Fruit fly (Drosophila melanogaster) whole organism, embryonic: ENCODE measurements around the gene NKCC.

Source experiments
- Atf3 ChIP-seq: fragments of 200-800 bp; sonication (Bioruptor generic); optimal IDR thresholded peaks from 3 replicates; lab custom pipeline; 2016; ENCODE audit warnings: missing biosample characterization, missing genetic modification characterization
- Atf6 ChIP-seq: fragments of 200-800 bp; sonication (Bioruptor generic); IDR thresholded peaks from 2 replicates; pipeline ENCODE4 v1.3.6; 2022; ENCODE audit warnings: missing biosample characterization, missing genetic modification characterization
- CG1024 ChIP-seq: fragments of 200-800 bp; sonication (Bioruptor generic); IDR thresholded peaks from 2 replicates; pipeline ENCODE4 v1.3.6; 2022; ENCODE audit warnings: missing biosample characterization, missing genetic modification characterization
- CG10274 ChIP-seq: fragments of 200-800 bp; sonication (Bioruptor generic); optimal IDR thresholded peaks from 3 replicates; lab custom pipeline; 2017; ENCODE audit warnings: missing biosample characterization, mild to moderate bottlenecking, missing genetic modification characterization
- CG10654 ChIP-seq: fragments of 200-800 bp; sonication (Bioruptor generic); optimal IDR thresholded peaks from 2 replicates; lab custom pipeline; 2016; ENCODE audit warnings: missing biosample characterization, missing genetic modification characterization
- CG10959 ChIP-seq: fragments of 200-800 bp; sonication (Bioruptor generic); IDR thresholded peaks from 2 replicates; pipeline ENCODE4 v1.3.6; 2022; ENCODE audit warnings: missing biosample characterization, missing genetic modification characterization
- CG11456 ChIP-seq: fragments of 200-800 bp; sonication (Bioruptor generic); IDR thresholded peaks from 3 replicates; pipeline ENCODE4 v1.3.6; 2022; ENCODE audit warnings: missing biosample characterization, missing genetic modification characterization
- CG12659 ChIP-seq: fragments of 200-800 bp; sonication (Bioruptor generic); optimal IDR thresholded peaks from 3 replicates; lab custom pipeline; 2017; ENCODE audit warnings: mild to moderate bottlenecking, missing biosample characterization, missing genetic modification reagents, missing genetic modification characterization
- CG12769 ChIP-seq: fragments of 200-800 bp; sonication (Bioruptor generic); optimal IDR thresholded peaks from 2 replicates; lab custom pipeline; 2019; ENCODE audit warnings: missing biosample characterization, mild to moderate bottlenecking, missing genetic modification characterization, moderate library complexity
- CG13123 ChIP-seq: fragments of 200-800 bp; sonication (Bioruptor generic); optimal IDR thresholded peaks from 2 replicates; lab custom pipeline; 2016; ENCODE audit warnings: missing biosample characterization, missing genetic modification characterization
- CG13424 ChIP-seq: fragments of 200-800 bp; sonication (Bioruptor generic); optimal IDR thresholded peaks from 2 replicates; lab custom pipeline; 2019; ENCODE audit warnings: missing biosample characterization, mild to moderate bottlenecking, missing genetic modification characterization, moderate library complexity
- CG14965 ChIP-seq: fragments of 200-800 bp; sonication (Bioruptor generic); optimal IDR thresholded peaks from 2 replicates; lab custom pipeline; 2016; ENCODE audit warnings: missing biosample characterization, missing genetic modification characterization, borderline replicate concordance
- CG15269 ChIP-seq: fragments of 200-800 bp; sonication (Bioruptor generic); optimal IDR thresholded peaks from 2 replicates; lab custom pipeline; 2018; ENCODE audit warnings: missing biosample characterization, mild to moderate bottlenecking, missing genetic modification characterization, moderate library complexity
- CG18764 ChIP-seq: fragments of 200-800 bp; sonication (Bioruptor generic); optimal IDR thresholded peaks from 3 replicates; lab custom pipeline; 2016; ENCODE audit warnings: missing biosample characterization, missing genetic modification characterization
- CG2116 ChIP-seq: fragments of 200-800 bp; sonication (Bioruptor generic); optimal IDR thresholded peaks from 3 replicates; lab custom pipeline; 2018; ENCODE audit warnings: missing biosample characterization, mild to moderate bottlenecking, missing genetic modification characterization
- CG2202 ChIP-seq: fragments of 200-800 bp; sonication (Bioruptor generic); optimal IDR thresholded peaks from 2 replicates; lab custom pipeline; 2018; ENCODE audit warnings: missing biosample characterization, mild to moderate bottlenecking, missing genetic modification characterization
- CG2712 ChIP-seq: fragments of 200-800 bp; optimal IDR thresholded peaks from 3 replicates; lab custom pipeline; 2019; ENCODE audit warnings: missing biosample characterization, mild to moderate bottlenecking, missing genetic modification characterization, moderate library complexity
- CG30020 ChIP-seq: fragments of 200-800 bp; optimal IDR thresholded peaks from 2 replicates; lab custom pipeline; 2019; ENCODE audit warnings: missing biosample characterization, mild to moderate bottlenecking, missing genetic modification characterization, moderate library complexity
- CG34376 ChIP-seq: fragments of 200-800 bp; sonication (Bioruptor generic); optimal IDR thresholded peaks from 2 replicates; lab custom pipeline; 2018; ENCODE audit warnings: missing biosample characterization, mild to moderate bottlenecking, missing genetic modification characterization
- CG3847 ChIP-seq: fragments of 200-800 bp; sonication (Bioruptor generic); IDR thresholded peaks from 2 replicates; pipeline ENCODE4 v1.3.6; 2022; ENCODE audit warnings: missing biosample characterization, missing genetic modification characterization
- CG4360 ChIP-seq: fragments of 200-800 bp; sonication (Bioruptor generic); IDR thresholded peaks from 2 replicates; pipeline ENCODE4 v1.3.6; 2022; ENCODE audit warnings: missing biosample characterization, missing genetic modification characterization
- CG7271 ChIP-seq: fragments of 200-800 bp; sonication (Bioruptor generic); optimal IDR thresholded peaks from 2 replicates; lab custom pipeline; 2018; ENCODE audit warnings: missing biosample characterization, mild to moderate bottlenecking, missing genetic modification characterization, moderate library complexity
- CG8290 ChIP-seq, 3 experiments: fragments of 200-800 bp; sonication (Bioruptor generic); optimal IDR thresholded peaks; 2 replicates each; lab custom pipeline; 2016 to 2019; ENCODE audit warnings: missing biosample characterization in 3 of 3, missing genetic modification characterization in 3 of 3, mild to moderate bottlenecking in 2 of 3, moderate library complexity in 1 of 3
- CG8765 ChIP-seq: fragments of 200-800 bp; sonication (Bioruptor generic); IDR thresholded peaks from 2 replicates; pipeline ENCODE4 v1.3.6; 2022; ENCODE audit warnings: missing biosample characterization, missing genetic modification characterization
- CG8924 ChIP-seq: fragments of 200-800 bp; optimal IDR thresholded peaks from 3 replicates; lab custom pipeline; 2019; ENCODE audit warnings: missing biosample characterization, mild to moderate bottlenecking, missing genetic modification characterization, moderate library complexity
- CG9797 ChIP-seq: fragments of 200-800 bp; sonication (Bioruptor generic); optimal IDR thresholded peaks from 3 replicates; lab custom pipeline; 2018; ENCODE audit warnings: missing biosample characterization, mild to moderate bottlenecking, missing genetic modification characterization
- E2f2 ChIP-seq: fragments of 200-800 bp; sonication (Bioruptor generic); IDR thresholded peaks from 2 replicates; pipeline ENCODE4 v1.3.6; 2022; ENCODE audit warnings: missing biosample characterization, missing genetic modification characterization
- Ets97D ChIP-seq: fragments of 200-800 bp; sonication (Bioruptor generic); optimal IDR thresholded peaks from 3 replicates; lab custom pipeline; 2016; ENCODE audit warnings: missing biosample characterization, missing genetic modification characterization
- HmgZ ChIP-seq: fragments of 200-800 bp; sonication (Bioruptor generic); optimal IDR thresholded peaks from 2 replicates; lab custom pipeline; 2018; ENCODE audit warnings: missing biosample characterization, mild to moderate bottlenecking, missing genetic modification characterization
- Hr39 ChIP-seq: fragments of >200 bp; optimal IDR thresholded peaks from 2 replicates; lab custom pipeline; 2017
- MTF-1 ChIP-seq: fragments of 200-800 bp; sonication (Bioruptor generic); optimal IDR thresholded peaks from 2 replicates; lab custom pipeline; 2018; ENCODE audit warnings: missing biosample characterization, mild to moderate bottlenecking, missing genetic modification characterization, borderline replicate concordance
- Mrtf ChIP-seq: fragments of 200-800 bp; sonication (Bioruptor generic); IDR thresholded peaks from 3 replicates; pipeline ENCODE4 v1.3.6; 2022; ENCODE audit warnings: missing biosample characterization, missing genetic modification characterization
- NK7.1 ChIP-seq: fragments of 200-800 bp; sonication (Bioruptor generic); optimal IDR thresholded peaks from 3 replicates; lab custom pipeline; 2016; ENCODE audit warnings: missing biosample characterization, missing genetic modification characterization
- Ptx1 ChIP-seq: fragments of 200-800 bp; sonication (Bioruptor generic); IDR thresholded peaks from 2 replicates; pipeline ENCODE4 v1.3.6; 2022; ENCODE audit warnings: missing biosample characterization, missing genetic modification characterization
- ara ChIP-seq: fragments of 200-800 bp; sonication (Bioruptor generic); IDR thresholded peaks from 2 replicates; pipeline ENCODE4 v1.3.6; 2022; ENCODE audit warnings: missing biosample characterization, missing genetic modification characterization
- az2 ChIP-seq: fragments of 200-800 bp; sonication (Bioruptor generic); optimal IDR thresholded peaks from 3 replicates; lab custom pipeline; 2016; ENCODE audit warnings: missing biosample characterization, missing genetic modification characterization
- bbx ChIP-seq: fragments of 200-800 bp; sonication (Bioruptor generic); IDR thresholded peaks from 2 replicates; pipeline ENCODE4 v1.3.6; 2022; ENCODE audit warnings: missing biosample characterization, missing genetic modification characterization; ENCODE audit not compliant: partially characterized antibody
- cato ChIP-seq: fragments of 200-800 bp; sonication (Bioruptor generic); optimal IDR thresholded peaks from 2 replicates; lab custom pipeline; 2016; ENCODE audit warnings: missing biosample characterization, missing genetic modification characterization, borderline replicate concordance
- croc ChIP-seq: fragments of 200-800 bp; sonication (Bioruptor generic); conservative IDR thresholded peaks from 3 replicates; pipeline ENCODE4 v1.3.6; 2022; ENCODE audit warnings: missing biosample characterization, missing genetic modification characterization
- crol ChIP-seq: fragments of 200-800 bp; sonication (Bioruptor generic); IDR thresholded peaks from 2 replicates; pipeline ENCODE4 v1.3.6; 2022; ENCODE audit warnings: missing biosample characterization, missing genetic modification characterization
- da ChIP-seq: fragments of 200-800 bp; sonication (Bioruptor generic); optimal IDR thresholded peaks from 2 replicates; lab custom pipeline; 2016; ENCODE audit warnings: missing biosample characterization, missing genetic modification characterization
- eve ChIP-seq, 2 experiments: fragments of >200 bp; optimal IDR thresholded peaks; 2 replicates each; lab custom pipeline; 2017; ENCODE audit warnings: missing biosample characterization in 2 of 2, missing genetic modification characterization in 2 of 2
- ewg ChIP-seq: fragments of 200-800 bp; sonication (Bioruptor generic); optimal IDR thresholded peaks from 3 replicates; lab custom pipeline; 2017; ENCODE audit warnings: mild to moderate bottlenecking, missing biosample characterization, missing genetic modification reagents, missing genetic modification characterization
- fu2 ChIP-seq: fragments of 200-800 bp; sonication (Bioruptor generic); optimal IDR thresholded peaks from 2 replicates; lab custom pipeline; 2016; ENCODE audit warnings: missing biosample characterization, missing genetic modification characterization
- ind ChIP-seq: fragments of 200-800 bp; sonication (Bioruptor generic); optimal IDR thresholded peaks from 3 replicates; lab custom pipeline; 2016; ENCODE audit warnings: missing biosample characterization, missing genetic modification characterization
- lilli ChIP-seq: fragments of 200-800 bp; sonication (Bioruptor generic); optimal IDR thresholded peaks from 3 replicates; lab custom pipeline; 2016; ENCODE audit warnings: missing biosample characterization, missing genetic modification characterization
- scrt ChIP-seq: fragments of 200-800 bp; sonication (Bioruptor generic); optimal IDR thresholded peaks from 2 replicates; lab custom pipeline; 2018; ENCODE audit warnings: missing biosample characterization, mild to moderate bottlenecking, missing genetic modification characterization, moderate library complexity
- ssp ChIP-seq: fragments of 200-800 bp; sonication (Bioruptor generic); IDR thresholded peaks from 2 replicates; pipeline ENCODE4 v1.3.6; 2022; ENCODE audit warnings: missing biosample characterization, missing genetic modification characterization
- sug ChIP-seq: fragments of 200-800 bp; optimal IDR thresholded peaks from 2 replicates; lab custom pipeline; 2019; ENCODE audit warnings: missing biosample characterization, mild to moderate bottlenecking, missing genetic modification characterization, moderate library complexity
- unpg ChIP-seq: fragments of 200-800 bp; sonication (Bioruptor generic); optimal IDR thresholded peaks from 3 replicates; lab custom pipeline; 2018; ENCODE audit warnings: missing biosample characterization, mild to moderate bottlenecking, missing genetic modification characterization, moderate library complexity
- wor ChIP-seq: fragments of 200-800 bp; sonication (Bioruptor generic); IDR thresholded peaks from 2 replicates; pipeline ENCODE4 v1.3.6; 2022; ENCODE audit warnings: missing biosample characterization, missing genetic modification characterization

NKCC gene

DNA sequence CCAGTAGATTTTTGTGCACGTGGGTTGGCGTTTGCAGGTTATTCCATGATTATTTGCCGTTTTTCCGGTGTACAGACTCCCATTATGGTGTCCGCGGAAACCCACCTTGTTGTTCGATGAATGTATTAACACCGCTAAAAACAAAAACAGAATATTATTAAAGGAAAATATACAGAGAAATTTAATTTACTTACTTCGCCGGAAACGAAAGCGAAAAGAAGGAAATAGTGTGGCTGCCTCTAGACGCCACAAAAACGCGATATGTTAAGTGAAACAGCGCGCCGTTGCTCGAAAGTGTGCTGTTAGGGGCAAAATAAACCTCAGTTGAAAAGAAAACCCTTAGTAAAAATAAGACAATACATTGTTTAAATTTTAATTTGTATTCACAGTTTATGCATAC, 35.6 kb downstream of the NKCC start, which contains the start of gene RpL35A (continued):
- TF ChIP-seq CG8290 (GFP tag; optimal IDR thresholded peaks at IDR 0.05; lab: Kevin White, UChicago) (peak; percentile 30), CG8290 (tag; optimal IDR thresholded peaks at IDR 0.05; lab: Kevin White, UChicago) (peak; percentile 54 to 69), CG10274 (GFP tag; lab: Kevin White, UChicago) (peak; percentile 65), Ets97D (peak; percentile 99), CG34376 (GFP tag; lab: Kevin White, UChicago) (peak; percentile 96), CG13424 (tag; lab: Kevin White, UChicago) (peak; percentile 36), CG15269 (tag; lab: Kevin White, UChicago) (peak; percentile 71), CG12769 (no peak), lilli (GFP tag; lab: Kevin White, UChicago) (peak; percentile 63), CG1024 (GFP tag; lab: Robert Waterston, UW) (peak; percentile 56; the same call in 1 of the 2 replicates), E2f2 (GFP tag; lab: Robert Waterston, UW) (peak; percentile 21), da (GFP tag; lab: Kevin White, UChicago) (peak; percentile 35), CG2712 (tag; lab: Kevin White, UChicago) (peak; percentile 59), CG14965 (no peak), fu2 (GFP tag; lab: Kevin White, UChicago) (peak; percentile 19), CG11456 (GFP tag; lab: Robert Waterston, UW) (peak; percentile 77; the same call in 2 of the 3 replicates), croc (GFP tag; lab: Robert Waterston, UW) (no peak), CG30020 (tag; lab: Kevin White, UChicago) (peak; percentile 47), CG10654 (GFP tag; lab: Kevin White, UChicago) (peak; percentile 48), CG3847 (GFP tag; lab: Robert Waterston, UW) (peak; percentile 39; the same call in 1 of the 2 replicates), bbx (no peak), wor (GFP tag; lab: Robert Waterston, UW) (no peak), CG18764 (peak; percentile 48), CG9797 (GFP tag; lab: Kevin White, UChicago) (peak; percentile 81), CG13123 (no peak), crol (no peak), Mrtf (no peak), eve (GFP tag; optimal IDR thresholded peaks at IDR 0.05; lab: Kevin White, UChicago) (no peak), CG8765 (GFP tag; lab: Robert Waterston, UW) (no peak), MTF-1 (GFP tag; lab: Kevin White, UChicago) (peak; percentile 90), scrt (GFP tag; lab: Kevin White, UChicago) (peak; percentile 83), HmgZ (peak; percentile 53), ara (no peak), Ptx1 (GFP tag; lab: Robert Waterston, UW) (no peak), cato (GFP tag; lab: Kevin White, UChicago) (no peak), az2 (GFP tag; lab: Kevin White, UChicago) (peak; percentile 36), CG12659 (GFP tag; lab: Kevin White, UChicago) (peak; percentile 76), CG2116 (GFP tag; lab: Kevin White, UChicago) (no peak), CG8924 (peak; percentile 67), Hr39 (no peak), ewg (GFP tag; lab: Kevin White, UChicago) (peak; percentile 50), CG10959 (GFP tag; lab: Robert Waterston, UW) (no peak), CG4360 (GFP tag; lab: Robert Waterston, UW) (no peak), NK7.1 (GFP tag; lab: Kevin White, UChicago) (peak; percentile 50), sug (peak; percentile 60), unpg (GFP tag; lab: Kevin White, UChicago) (peak; percentile 80), Atf6 (peak; percentile 70), CG7271 (tag; lab: Kevin White, UChicago) (peak; percentile 92), Atf3 (GFP tag; lab: Kevin White, UChicago) (peak; percentile 10), ind (GFP tag; lab: Kevin White, UChicago) (no peak), CG2202 (tag; lab: Kevin White, UChicago) (peak; percentile 75), ssp (GFP tag; lab: Robert Waterston, UW) (no peak)
